Fruit fly (Drosophila melanogaster) whole organism, embryonic: Measurements from ENCODE around the gene Ubc6.

ENCODE experiments used
- ATbp ChIP-seq: fragments of 200-800 bp; sonication (Bioruptor generic); optimal IDR thresholded peaks from 2 replicates; lab custom pipeline; 2017; ENCODE audit warnings: missing biosample characterization, mild to moderate bottlenecking, missing genetic modification characterization, missing genetic modification reagents
- CG10267 ChIP-seq: fragments of 200-800 bp; sonication (Bioruptor generic); optimal IDR thresholded peaks from 2 replicates; lab custom pipeline; 2018; ENCODE audit warnings: missing biosample characterization, mild to moderate bottlenecking, missing genetic modification characterization, moderate library complexity
- CG12299 ChIP-seq: fragments of 200-800 bp; sonication (Bioruptor generic); optimal IDR thresholded peaks from 2 replicates; lab custom pipeline; 2018; ENCODE audit warnings: missing biosample characterization, mild to moderate bottlenecking, missing genetic modification characterization
- CG12942 ChIP-seq: fragments of 200-800 bp; sonication (Bioruptor generic); optimal IDR thresholded peaks from 3 replicates; lab custom pipeline; 2016; ENCODE audit warnings: missing biosample characterization, missing genetic modification characterization
- CG13123 ChIP-seq: fragments of 200-800 bp; sonication (Bioruptor generic); optimal IDR thresholded peaks from 2 replicates; lab custom pipeline; 2016; ENCODE audit warnings: missing biosample characterization, missing genetic modification characterization
- CG13287 ChIP-seq: fragments of 200-800 bp; sonication (Bioruptor generic); IDR thresholded peaks from 2 replicates; pipeline ENCODE4 v1.3.6; 2022; ENCODE audit warnings: missing biosample characterization, missing genetic modification characterization; ENCODE audit not compliant: partially characterized antibody
- CG15269 ChIP-seq: fragments of 200-800 bp; sonication (Bioruptor generic); optimal IDR thresholded peaks from 2 replicates; lab custom pipeline; 2018; ENCODE audit warnings: missing biosample characterization, mild to moderate bottlenecking, missing genetic modification characterization, moderate library complexity
- CG15514 ChIP-seq: fragments of 200-800 bp; sonication (Bioruptor generic); optimal IDR thresholded peaks from 3 replicates; lab custom pipeline; 2017; ENCODE audit warnings: missing biosample characterization, missing genetic modification characterization, mild to moderate bottlenecking, moderate library complexity, missing genetic modification reagents
- CG2116 ChIP-seq: fragments of 200-800 bp; sonication (Bioruptor generic); optimal IDR thresholded peaks from 3 replicates; lab custom pipeline; 2018; ENCODE audit warnings: missing biosample characterization, mild to moderate bottlenecking, missing genetic modification characterization
- CG31224 ChIP-seq: fragments of 200-800 bp; sonication (Bioruptor generic); IDR thresholded peaks from 2 replicates; pipeline ENCODE4 v1.3.6; 2022; ENCODE audit warnings: missing biosample characterization, missing genetic modification characterization
- CG34224 ChIP-seq: fragments of 200-800 bp; sonication (Bioruptor generic); IDR thresholded peaks from 3 replicates; pipeline ENCODE4 v1.3.6; 2022; ENCODE audit warnings: missing biosample characterization, missing genetic modification characterization; ENCODE audit not compliant: partially characterized antibody
- CG3995 ChIP-seq: fragments of 200-800 bp; sonication (Bioruptor generic); optimal IDR thresholded peaks from 3 replicates; lab custom pipeline; 2016; ENCODE audit warnings: missing biosample characterization, missing genetic modification characterization
- CG6654 ChIP-seq: fragments of 200-800 bp; sonication (Bioruptor generic); optimal IDR thresholded peaks from 2 replicates; lab custom pipeline; 2017; ENCODE audit warnings: missing biosample characterization, mild to moderate bottlenecking, missing genetic modification characterization
- CG8944 ChIP-seq: fragments of 200-800 bp; sonication (Bioruptor generic); optimal IDR thresholded peaks from 3 replicates; lab custom pipeline; 2016; ENCODE audit warnings: missing biosample characterization, missing genetic modification characterization
- Deaf1 ChIP-seq: fragments of 200-800 bp; optimal IDR thresholded peaks from 3 replicates; lab custom pipeline; 2019; ENCODE audit warnings: missing biosample characterization, mild to moderate bottlenecking, missing genetic modification characterization, moderate library complexity
- Dp ChIP-seq: fragments of 200-800 bp; sonication (Bioruptor generic); optimal IDR thresholded peaks from 2 replicates; lab custom pipeline; 2018; ENCODE audit warnings: missing biosample characterization, mild to moderate bottlenecking, missing genetic modification characterization, moderate library complexity
- Ets97D ChIP-seq: fragments of 200-800 bp; sonication (Bioruptor generic); optimal IDR thresholded peaks from 3 replicates; lab custom pipeline; 2016; ENCODE audit warnings: missing biosample characterization, missing genetic modification characterization
- Gsc ChIP-seq: fragments of 200-800 bp; sonication (Bioruptor generic); IDR thresholded peaks from 2 replicates; pipeline ENCODE4 v1.3.6; 2022; ENCODE audit warnings: missing biosample characterization, missing genetic modification characterization
- Hey ChIP-seq: fragments of 200-800 bp; sonication (Bioruptor generic); optimal IDR thresholded peaks from 3 replicates; lab custom pipeline; 2018; ENCODE audit warnings: missing biosample characterization, mild to moderate bottlenecking, missing genetic modification characterization
- Hmr ChIP-seq: fragments of 200-800 bp; sonication (Bioruptor generic); optimal IDR thresholded peaks from 3 replicates; lab custom pipeline; 2017; ENCODE audit warnings: mild to moderate bottlenecking, missing biosample characterization, missing genetic modification reagents, missing genetic modification characterization
- MBD-R2 ChIP-seq: fragments of 200-800 bp; sonication (Bioruptor generic); IDR thresholded peaks from 2 replicates; pipeline ENCODE4 v1.3.6; 2022; ENCODE audit warnings: missing biosample characterization, missing genetic modification characterization
- MTF-1 ChIP-seq: fragments of 200-800 bp; sonication (Bioruptor generic); optimal IDR thresholded peaks from 2 replicates; lab custom pipeline; 2018; ENCODE audit warnings: missing biosample characterization, mild to moderate bottlenecking, missing genetic modification characterization, borderline replicate concordance
- NFAT ChIP-seq: fragments of 200-800 bp; sonication (Bioruptor generic); IDR thresholded peaks from 2 replicates; pipeline ENCODE4 v1.3.6; 2022; ENCODE audit warnings: missing biosample characterization, missing genetic modification characterization
- NK7.1 ChIP-seq: fragments of 200-800 bp; sonication (Bioruptor generic); optimal IDR thresholded peaks from 3 replicates; lab custom pipeline; 2016; ENCODE audit warnings: missing biosample characterization, missing genetic modification characterization
- Opbp ChIP-seq: fragments of 200-800 bp; sonication (Bioruptor generic); IDR thresholded peaks from 3 replicates; pipeline ENCODE4 v1.3.6; 2022; ENCODE audit warnings: missing biosample characterization, missing genetic modification characterization; ENCODE audit not compliant: partially characterized antibody
- Ravus ChIP-seq: fragments of 200-800 bp; sonication (Bioruptor generic); IDR thresholded peaks from 2 replicates; pipeline ENCODE4 v1.3.6; 2022; ENCODE audit warnings: missing biosample characterization, missing genetic modification characterization
- Six4 ChIP-seq: fragments of 200-800 bp; sonication (Bioruptor generic); optimal IDR thresholded peaks from 2 replicates; lab custom pipeline; 2016; ENCODE audit warnings: missing biosample characterization, missing genetic modification characterization
- Sox102F ChIP-seq: fragments of 200-800 bp; sonication (Bioruptor generic); optimal IDR thresholded peaks from 2 replicates; lab custom pipeline; 2018; ENCODE audit warnings: missing biosample characterization, mild to moderate bottlenecking, missing genetic modification characterization, moderate library complexity
- ab ChIP-seq: fragments of 200-800 bp; sonication (Bioruptor generic); optimal IDR thresholded peaks from 2 replicates; lab custom pipeline; 2016; ENCODE audit warnings: missing biosample characterization, missing genetic modification characterization
- bigmax ChIP-seq: fragments of 200-800 bp; sonication (Bioruptor generic); optimal IDR thresholded peaks from 2 replicates; lab custom pipeline; 2018; ENCODE audit warnings: missing biosample characterization, mild to moderate bottlenecking, missing genetic modification characterization
- dpn ChIP-seq, 2 experiments: fragments of 200-800 bp; sonication (Bioruptor generic); optimal IDR thresholded peaks; 3 replicates each; lab custom pipeline; 2016; ENCODE audit warnings: missing biosample characterization in 2 of 2, missing genetic modification characterization in 2 of 2
- fu2 ChIP-seq: fragments of 200-800 bp; sonication (Bioruptor generic); optimal IDR thresholded peaks from 2 replicates; lab custom pipeline; 2016; ENCODE audit warnings: missing biosample characterization, missing genetic modification characterization
- gem ChIP-seq: fragments of 200-800 bp; sonication (Bioruptor generic); optimal IDR thresholded peaks from 2 replicates; lab custom pipeline; 2019; ENCODE audit warnings: missing biosample characterization, mild to moderate bottlenecking, missing genetic modification characterization, moderate library complexity
- gt ChIP-seq: fragments of 200-800 bp; sonication (Bioruptor generic); IDR thresholded peaks from 2 replicates; pipeline ENCODE4 v1.3.6; 2022; ENCODE audit warnings: missing biosample characterization, missing genetic modification characterization
- h ChIP-seq: fragments of >200 bp; optimal IDR thresholded peaks from 2 replicates; lab custom pipeline; 2017
- hkb ChIP-seq, 2 experiments: fragments of 200-800 bp in 1 of 2; fragments of >200 bp in 1 of 2; sonication (Bioruptor generic) in 1 of 2; IDR thresholded peaks in 1 of 2; optimal IDR thresholded peaks in 1 of 2; 2 replicates each; pipeline versions ENCODE4 v1.3.6 to Lab custom; 2017 to 2022; ENCODE audit warnings: missing biosample characterization in 1 of 2, missing genetic modification characterization in 1 of 2
- kni ChIP-seq: fragments of 200-800 bp; sonication (Bioruptor generic); optimal IDR thresholded peaks from 3 replicates; lab custom pipeline; 2017; ENCODE audit warnings: mild to moderate bottlenecking, missing biosample characterization, missing genetic modification reagents, missing genetic modification characterization
- nom ChIP-seq: fragments of 200-800 bp; sonication (Bioruptor generic); optimal IDR thresholded peaks from 2 replicates; lab custom pipeline; 2017; ENCODE audit warnings: missing biosample characterization, missing genetic modification characterization, mild to moderate bottlenecking, moderate library complexity, missing genetic modification reagents
- otp ChIP-seq: fragments of 200-800 bp; sonication (Bioruptor generic); IDR thresholded peaks from 3 replicates; pipeline ENCODE4, ENCODE4 v1.3.6; 2022; ENCODE audit warnings: missing biosample characterization, missing genetic modification characterization
- pfk ChIP-seq: fragments of 200-800 bp; sonication (Bioruptor generic); optimal IDR thresholded peaks from 2 replicates; lab custom pipeline; 2018; ENCODE audit warnings: missing biosample characterization, mild to moderate bottlenecking, missing genetic modification characterization, moderate library complexity
- prd ChIP-seq, 3 experiments: fragments of >200 bp in 2 of 3; fragments of 200-800 bp in 1 of 3; sonication (Bioruptor generic) in 1 of 3; optimal IDR thresholded peaks in 2 of 3; IDR thresholded peaks in 1 of 3; 2 replicates in 2 of 3; 3 replicates in 1 of 3; pipeline versions ENCODE4 v1.3.6 to Lab custom; 2017 to 2022; ENCODE audit warnings: missing biosample characterization in 1 of 3, missing genetic modification characterization in 1 of 3
- sima ChIP-seq: fragments of 200-800 bp; sonication (Bioruptor generic); optimal IDR thresholded peaks from 2 replicates; lab custom pipeline; 2016; ENCODE audit warnings: missing biosample characterization, missing genetic modification characterization
- tgo ChIP-seq: fragments of 200-800 bp; sonication (Bioruptor generic); IDR thresholded peaks from 3 replicates; pipeline ENCODE4 v1.3.6; 2022; ENCODE audit warnings: missing biosample characterization, missing genetic modification characterization
- toy ChIP-seq: fragments of 200-800 bp; sonication (Bioruptor generic); IDR thresholded peaks from 2 replicates; pipeline ENCODE4 v1.3.6; 2022; ENCODE audit warnings: missing biosample characterization, missing genetic modification characterization
- twi ChIP-seq: fragments of 200-800 bp; optimal IDR thresholded peaks from 2 replicates; lab custom pipeline; 2019; ENCODE audit warnings: missing biosample characterization, mild to moderate bottlenecking, missing genetic modification characterization, moderate library complexity
- vnd ChIP-seq: fragments of 200-800 bp; sonication (Bioruptor generic); IDR thresholded peaks from 3 replicates; pipeline ENCODE4 v1.3.6; 2022; ENCODE audit warnings: missing biosample characterization, missing genetic modification characterization; ENCODE audit not compliant: partially characterized antibody
- wek ChIP-seq: fragments of 200-800 bp; sonication (Bioruptor generic); optimal IDR thresholded peaks from 3 replicates; lab custom pipeline; 2018; ENCODE audit warnings: missing biosample characterization, mild to moderate bottlenecking, missing genetic modification characterization, moderate library complexity
- zfh2 ChIP-seq: fragments of 200-800 bp; sonication (Bioruptor generic); optimal IDR thresholded peaks from 2 replicates; lab custom pipeline; 2016; ENCODE audit warnings: missing biosample characterization, missing genetic modification characterization

The Ubc6 gene

dm6 chr3R:4989150-4990017, 36.9 kb upstream of the Ubc6 start (continued):
- TF ChIP-seq nom (no peak), wek (GFP tag; lab: Kevin White, UChicago) (no peak), bigmax (no peak), vnd (GFP tag; lab: Robert Waterston, UW) (no peak), h (lab: Kevin White, UChicago) (no peak), CG3995 (GFP tag; lab: Kevin White, UChicago) (no peak), Sox102F (GFP tag; lab: Kevin White, UChicago) (peak; percentile 32), prd (optimal IDR thresholded peaks at IDR 0.05; lab: Kevin White, UChicago) (no peak), prd (GFP tag; IDR thresholded peaks at IDR 0.05; lab: Robert Waterston, UW) (peak; percentile 34; the same call in 1 of the 3 replicates), MBD-R2 (GFP tag; lab: Robert Waterston, UW) (no peak), Deaf1 (tag; lab: Kevin White, UChicago) (peak; percentile 21), NK7.1 (GFP tag; lab: Kevin White, UChicago) (peak; percentile 5), CG2116 (GFP tag; lab: Kevin White, UChicago) (no peak), zfh2 (GFP tag; lab: Kevin White, UChicago) (no peak), CG10267 (tag; lab: Kevin White, UChicago) (peak; percentile 75), Dp (GFP tag; lab: Kevin White, UChicago) (no peak), CG34224 (GFP tag; lab: Robert Waterston, UW) (no peak), gem (tag; lab: Kevin White, UChicago) (peak; percentile 75), gt (GFP tag; lab: Robert Waterston, UW) (no peak), hkb (optimal IDR thresholded peaks at IDR 0.05; lab: Kevin White, UChicago) (no peak), hkb (GFP tag; IDR thresholded peaks at IDR 0.05; lab: Robert Waterston, UW) (no peak), otp (GFP tag; lab: Robert Waterston, UW) (no peak), CG13123 (no peak), ab (GFP tag; lab: Kevin White, UChicago) (peak; percentile 23), CG13287 (GFP tag; lab: Robert Waterston, UW) (no peak), Ets97D (GFP tag; lab: Kevin White, UChicago) (no peak), tgo (no peak), Hey (tag; lab: Kevin White, UChicago) (no peak), pfk (no peak), sima (GFP tag; lab: Kevin White, UChicago) (no peak), CG15514 (GFP tag; lab: Kevin White, UChicago) (no peak), NFAT (GFP tag; lab: Robert Waterston, UW) (no peak), Six4 (GFP tag; lab: Kevin White, UChicago) (peak; percentile 61), CG12942 (GFP tag; lab: Kevin White, UChicago) (no peak), Gsc (GFP tag; lab: Robert Waterston, UW) (no peak), Ravus (GFP tag; lab: Robert Waterston, UW) (no peak), CG8944 (GFP tag; lab: Kevin White, UChicago) (no peak), twi (peak; percentile 36), toy (no peak), MTF-1 (no peak), CG31224 (no peak), ATbp (peak; percentile 2), CG12299 (no peak), kni (GFP tag; lab: Kevin White, UChicago) (peak; percentile 50), CG15269 (tag; lab: Kevin White, UChicago) (no peak), CG6654 (peak; percentile 16), Hmr (GFP tag; lab: Kevin White, UChicago) (no peak), dpn (GFP tag; optimal IDR thresholded peaks at IDR 0.05; lab: Kevin White, UChicago) (peak; percentile 29 to 46), fu2 (GFP tag; lab: Kevin White, UChicago) (no peak), Opbp (GFP tag; lab: Robert Waterston, UW) (no peak)
